Fruit fly (Drosophila melanogaster) whole organism, embryonic: Measurements from ENCODE around the gene CG10311.

Experiments
- Asciz ChIP-seq: fragments of 200-800 bp; sonication (Bioruptor generic); optimal IDR thresholded peaks from 2 replicates; lab custom pipeline; 2017; ENCODE audit warnings: missing biosample characterization, mild to moderate bottlenecking, missing genetic modification characterization, missing genetic modification reagents
- CG10274 ChIP-seq: fragments of 200-800 bp; sonication (Bioruptor generic); optimal IDR thresholded peaks from 3 replicates; lab custom pipeline; 2017; ENCODE audit warnings: missing biosample characterization, mild to moderate bottlenecking, missing genetic modification characterization
- CG11093 ChIP-seq: fragments of 200-800 bp; sonication (Bioruptor generic); IDR thresholded peaks from 3 replicates; pipeline ENCODE4 v1.3.6; 2022; ENCODE audit warnings: missing biosample characterization, missing genetic modification characterization
- CG11504 ChIP-seq: fragments of 200-800 bp; sonication (Bioruptor generic); optimal IDR thresholded peaks from 3 replicates; lab custom pipeline; 2019; ENCODE audit warnings: missing biosample characterization, mild to moderate bottlenecking, missing genetic modification characterization, moderate library complexity
- CG11560 ChIP-seq: fragments of 200-800 bp; sonication (Bioruptor generic); IDR thresholded peaks from 3 replicates; pipeline ENCODE4 v1.3.6; 2022; ENCODE audit warnings: missing biosample characterization, missing genetic modification characterization
- CG12391 ChIP-seq: fragments of 200-800 bp; sonication (Bioruptor generic); optimal IDR thresholded peaks from 3 replicates; lab custom pipeline; 2018; ENCODE audit warnings: missing biosample characterization, mild to moderate bottlenecking, missing genetic modification characterization, moderate library complexity
- CG12659 ChIP-seq: fragments of 200-800 bp; sonication (Bioruptor generic); optimal IDR thresholded peaks from 3 replicates; lab custom pipeline; 2017; ENCODE audit warnings: mild to moderate bottlenecking, missing biosample characterization, missing genetic modification reagents, missing genetic modification characterization
- CG12769 ChIP-seq: fragments of 200-800 bp; sonication (Bioruptor generic); optimal IDR thresholded peaks from 2 replicates; lab custom pipeline; 2019; ENCODE audit warnings: missing biosample characterization, mild to moderate bottlenecking, missing genetic modification characterization, moderate library complexity
- CG13287 ChIP-seq: fragments of 200-800 bp; sonication (Bioruptor generic); IDR thresholded peaks from 2 replicates; pipeline ENCODE4 v1.3.6; 2022; ENCODE audit warnings: missing biosample characterization, missing genetic modification characterization; ENCODE audit not compliant: partially characterized antibody
- CG13775 ChIP-seq: fragments of 200-800 bp; sonication (Bioruptor generic); optimal IDR thresholded peaks from 3 replicates; lab custom pipeline; 2017; ENCODE audit warnings: missing biosample characterization, mild to moderate bottlenecking, missing genetic modification characterization
- CG14710 ChIP-seq: fragments of 200-800 bp; sonication (Bioruptor generic); optimal IDR thresholded peaks from 3 replicates; lab custom pipeline; 2019; ENCODE audit warnings: missing biosample characterization, mild to moderate bottlenecking, missing genetic modification characterization, moderate library complexity
- CG15269 ChIP-seq: fragments of 200-800 bp; sonication (Bioruptor generic); optimal IDR thresholded peaks from 2 replicates; lab custom pipeline; 2018; ENCODE audit warnings: missing biosample characterization, mild to moderate bottlenecking, missing genetic modification characterization, moderate library complexity
- CG15479 ChIP-seq: fragments of 200-800 bp; sonication (Bioruptor generic); optimal IDR thresholded peaks from 3 replicates; lab custom pipeline; 2019; ENCODE audit warnings: missing biosample characterization, mild to moderate bottlenecking, missing genetic modification characterization, moderate library complexity
- CG15696 ChIP-seq: fragments of 200-800 bp; sonication (Bioruptor generic); optimal IDR thresholded peaks from 2 replicates; lab custom pipeline; 2019; ENCODE audit warnings: missing biosample characterization, mild to moderate bottlenecking, missing genetic modification characterization, moderate library complexity
- CG1603 ChIP-seq: fragments of 200-800 bp; sonication (Bioruptor generic); optimal IDR thresholded peaks from 2 replicates; lab custom pipeline; 2019; ENCODE audit warnings: missing biosample characterization, mild to moderate bottlenecking, missing genetic modification characterization, moderate library complexity
- CG16863 ChIP-seq: fragments of 200-800 bp; sonication (Bioruptor generic); optimal IDR thresholded peaks from 3 replicates; lab custom pipeline; 2016; ENCODE audit warnings: missing biosample characterization, missing genetic modification characterization
- CG17829 ChIP-seq: fragments of 200-800 bp; optimal IDR thresholded peaks from 2 replicates; lab custom pipeline; 2019; ENCODE audit warnings: missing biosample characterization, mild to moderate bottlenecking, missing genetic modification characterization, moderate library complexity
- CG2116 ChIP-seq: fragments of 200-800 bp; sonication (Bioruptor generic); optimal IDR thresholded peaks from 3 replicates; lab custom pipeline; 2018; ENCODE audit warnings: missing biosample characterization, mild to moderate bottlenecking, missing genetic modification characterization
- CG2712 ChIP-seq: fragments of 200-800 bp; optimal IDR thresholded peaks from 3 replicates; lab custom pipeline; 2019; ENCODE audit warnings: missing biosample characterization, mild to moderate bottlenecking, missing genetic modification characterization, moderate library complexity
- CG43689 ChIP-seq: fragments of 200-800 bp; sonication (Bioruptor generic); IDR thresholded peaks from 2 replicates; pipeline ENCODE4 v1.3.6; 2022; ENCODE audit warnings: missing biosample characterization, missing genetic modification characterization
- CG4617 ChIP-seq: fragments of 200-800 bp; sonication (Bioruptor generic); optimal IDR thresholded peaks from 3 replicates; lab custom pipeline; 2016; ENCODE audit warnings: missing biosample characterization, missing genetic modification characterization, borderline replicate concordance
- CHES-1-like ChIP-seq: fragments of 200-800 bp; sonication (Bioruptor generic); optimal IDR thresholded peaks from 2 replicates; lab custom pipeline; 2016; ENCODE audit warnings: missing biosample characterization, missing genetic modification characterization
- CoRest ChIP-seq: fragments of 200-800 bp; sonication (Bioruptor generic); optimal IDR thresholded peaks from 3 replicates; lab custom pipeline; 2018; ENCODE audit warnings: missing biosample characterization, mild to moderate bottlenecking, missing genetic modification characterization, moderate library complexity
- CrebB ChIP-seq: fragments of 200-800 bp; sonication (Bioruptor generic); optimal IDR thresholded peaks from 3 replicates; lab custom pipeline; 2018; ENCODE audit warnings: missing biosample characterization, mild to moderate bottlenecking, missing genetic modification characterization
- D19A ChIP-seq: fragments of 200-800 bp; optimal IDR thresholded peaks from 3 replicates; lab custom pipeline; 2019; ENCODE audit warnings: missing biosample characterization, mild to moderate bottlenecking, missing genetic modification characterization, moderate library complexity
- Dfd ChIP-seq, 2 experiments: fragments of >200 bp; optimal IDR thresholded peaks; 2 replicates each; lab custom pipeline; 2017; ENCODE audit warnings: missing biosample characterization in 2 of 2, missing genetic modification characterization in 2 of 2
- ERR ChIP-seq: fragments of 200-800 bp; sonication (Bioruptor generic); optimal IDR thresholded peaks from 2 replicates; lab custom pipeline; 2016; ENCODE audit warnings: missing biosample characterization, missing genetic modification characterization
- NK7.1 ChIP-seq: fragments of 200-800 bp; sonication (Bioruptor generic); optimal IDR thresholded peaks from 3 replicates; lab custom pipeline; 2016; ENCODE audit warnings: missing biosample characterization, missing genetic modification characterization
- Opbp ChIP-seq: fragments of 200-800 bp; sonication (Bioruptor generic); IDR thresholded peaks from 3 replicates; pipeline ENCODE4 v1.3.6; 2022; ENCODE audit warnings: missing biosample characterization, missing genetic modification characterization; ENCODE audit not compliant: partially characterized antibody
- Pdp1 ChIP-seq, 2 experiments: fragments of 200-800 bp; sonication (Bioruptor generic); optimal IDR thresholded peaks; 3 replicates each; lab custom pipeline; 2016; ENCODE audit warnings: missing biosample characterization in 2 of 2, missing genetic modification characterization in 2 of 2, mild to moderate bottlenecking in 1 of 2, moderate library complexity in 1 of 2
- Sry-δ ChIP-seq: fragments of 200-800 bp; sonication (Bioruptor generic); optimal IDR thresholded peaks from 2 replicates; lab custom pipeline; 2016; ENCODE audit warnings: missing biosample characterization, missing genetic modification characterization
- YL-1 ChIP-seq: fragments of 200-800 bp; sonication (Bioruptor generic); optimal IDR thresholded peaks from 3 replicates; lab custom pipeline; 2017; ENCODE audit warnings: missing biosample characterization, mild to moderate bottlenecking, missing genetic modification characterization
- amos ChIP-seq: fragments of 200-800 bp; sonication (Bioruptor generic); IDR thresholded peaks from 2 replicates; pipeline ENCODE4 v1.3.6; 2022; ENCODE audit warnings: missing biosample characterization, missing genetic modification characterization; ENCODE audit not compliant: partially characterized antibody
- aop ChIP-seq: fragments of 200-800 bp; sonication (Bioruptor generic); IDR thresholded peaks from 2 replicates; pipeline ENCODE4 v1.3.6; 2022; ENCODE audit warnings: missing biosample characterization, missing genetic modification characterization
- br ChIP-seq: fragments of >200 bp; optimal IDR thresholded peaks from 2 replicates; lab custom pipeline; 2017
- cg ChIP-seq: fragments of 200-800 bp; sonication (Bioruptor generic); optimal IDR thresholded peaks from 3 replicates; lab custom pipeline; 2019; ENCODE audit warnings: missing biosample characterization, mild to moderate bottlenecking, missing genetic modification characterization, moderate library complexity
- cwo ChIP-seq: fragments of 200-800 bp; sonication (Bioruptor generic); optimal IDR thresholded peaks from 3 replicates; lab custom pipeline; 2017; ENCODE audit warnings: missing biosample characterization, missing genetic modification characterization, mild to moderate bottlenecking, moderate library complexity, missing genetic modification reagents
- fu2 ChIP-seq: fragments of 200-800 bp; sonication (Bioruptor generic); optimal IDR thresholded peaks from 2 replicates; lab custom pipeline; 2016; ENCODE audit warnings: missing biosample characterization, missing genetic modification characterization
- jumu ChIP-seq: fragments of 200-800 bp; sonication (Bioruptor generic); optimal IDR thresholded peaks from 3 replicates; lab custom pipeline; 2016; ENCODE audit warnings: missing biosample characterization, missing genetic modification characterization
- kah ChIP-seq: fragments of 200-800 bp; sonication (Bioruptor generic); optimal IDR thresholded peaks from 2 replicates; lab custom pipeline; 2018; ENCODE audit warnings: missing biosample characterization, mild to moderate bottlenecking, missing genetic modification characterization
- klu ChIP-seq: fragments of 200-800 bp; sonication (Bioruptor generic); IDR thresholded peaks from 2 replicates; pipeline ENCODE4 v1.3.6; 2022; ENCODE audit warnings: missing biosample characterization, missing genetic modification characterization
- mam ChIP-seq: fragments of 200-800 bp; sonication (Bioruptor generic); optimal IDR thresholded peaks from 3 replicates; lab custom pipeline; 2016; ENCODE audit warnings: missing biosample characterization, missing genetic modification characterization
- mld ChIP-seq: fragments of 200-800 bp; sonication (Bioruptor generic); IDR thresholded peaks from 3 replicates; pipeline ENCODE4 v1.3.6; 2022; ENCODE audit warnings: missing biosample characterization, missing genetic modification characterization; ENCODE audit not compliant: partially characterized antibody
- pzg ChIP-seq: fragments of 200-800 bp; sonication (Bioruptor generic); optimal IDR thresholded peaks from 3 replicates; lab custom pipeline; 2018; ENCODE audit warnings: missing biosample characterization, mild to moderate bottlenecking, missing genetic modification characterization, moderate library complexity
- rib ChIP-seq: fragments of 200-800 bp; sonication (Bioruptor generic); IDR thresholded peaks from 2 replicates; pipeline ENCODE4 v1.3.6; 2022; ENCODE audit warnings: missing biosample characterization, missing genetic modification characterization
- scrt ChIP-seq: fragments of 200-800 bp; sonication (Bioruptor generic); optimal IDR thresholded peaks from 2 replicates; lab custom pipeline; 2018; ENCODE audit warnings: missing biosample characterization, mild to moderate bottlenecking, missing genetic modification characterization, moderate library complexity
- stwl ChIP-seq: fragments of 200-800 bp; sonication (Bioruptor generic); optimal IDR thresholded peaks from 3 replicates; lab custom pipeline; 2018; ENCODE audit warnings: missing biosample characterization, mild to moderate bottlenecking, missing genetic modification characterization, moderate library complexity
- tll ChIP-seq, 2 experiments: fragments of 200-800 bp in 1 of 2; fragments of >200 bp in 1 of 2; sonication (Bioruptor generic) in 1 of 2; optimal IDR thresholded peaks; 2 replicates each; lab custom pipeline; 2017 to 2019; ENCODE audit warnings: missing biosample characterization in 2 of 2, missing genetic modification characterization in 2 of 2, mild to moderate bottlenecking in 1 of 2, moderate library complexity in 1 of 2
- twi ChIP-seq: fragments of 200-800 bp; optimal IDR thresholded peaks from 2 replicates; lab custom pipeline; 2019; ENCODE audit warnings: missing biosample characterization, mild to moderate bottlenecking, missing genetic modification characterization, moderate library complexity
- vnd ChIP-seq: fragments of 200-800 bp; sonication (Bioruptor generic); IDR thresholded peaks from 3 replicates; pipeline ENCODE4 v1.3.6; 2022; ENCODE audit warnings: missing biosample characterization, missing genetic modification characterization; ENCODE audit not compliant: partially characterized antibody

CG10311 gene

DNA sequence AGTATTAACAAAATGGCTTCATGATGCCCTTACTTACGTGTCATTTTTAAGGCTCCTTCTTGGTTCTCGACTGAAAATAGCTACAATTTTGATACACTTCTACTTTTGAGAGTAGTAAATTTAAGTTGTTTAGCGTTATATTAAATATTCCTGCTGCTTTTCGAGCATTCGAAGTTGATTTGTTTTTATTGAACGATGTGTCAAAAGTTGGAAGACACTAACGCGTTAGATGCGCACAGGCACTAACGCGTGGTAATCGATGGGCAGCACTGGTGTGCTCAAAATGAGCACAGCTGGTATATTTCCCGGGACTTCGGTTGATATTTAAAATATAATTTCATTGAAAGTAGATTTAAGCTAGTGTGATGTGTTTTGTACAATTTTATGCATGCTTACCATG lies 2.3 kb upstream of the CG10311 start, which contains the start of gene CG17931:
CG17931 (minus strand) TSS at position 369 of the 400 bp plus-strand sequence.
- TF ChIP-seq CG12769 (peak; percentile 14), aop (GFP tag; lab: Robert Waterston, UW) (no peak), CG12659 (GFP tag; lab: Kevin White, UChicago) (peak; percentile 78), twi (no peak), amos (GFP tag; lab: Robert Waterston, UW) (peak; percentile 3; the same call in 1 of the 2 replicates), jumu (GFP tag; lab: Kevin White, UChicago) (no peak), br (lab: Kevin White, UChicago) (no peak), CG15479 (peak; percentile 10), CG1603 (tag; lab: Kevin White, UChicago) (peak; percentile 86), CHES-1-like (GFP tag; lab: Kevin White, UChicago) (peak; percentile 20), stwl (tag; lab: Kevin White, UChicago) (peak; percentile 90), CG16863 (no peak), CG2712 (tag; lab: Kevin White, UChicago) (peak; percentile 44), CG15696 (tag; lab: Kevin White, UChicago) (no peak), kah (GFP tag; lab: Kevin White, UChicago) (no peak), klu (GFP tag; lab: Robert Waterston, UW) (no peak), mam (GFP tag; lab: Kevin White, UChicago) (no peak), CG13775 (GFP tag; lab: Kevin White, UChicago) (no peak), D19A (tag; lab: Kevin White, UChicago) (peak; percentile 36), vnd (GFP tag; lab: Robert Waterston, UW) (no peak), CG11560 (no peak), NK7.1 (GFP tag; lab: Kevin White, UChicago) (no peak), cg (GFP tag; lab: Kevin White, UChicago) (no peak), CG17829 (tag; lab: Kevin White, UChicago) (peak; percentile 44), tll (GFP tag; optimal IDR thresholded peaks at IDR 0.05; lab: Kevin White, UChicago) (no peak), cwo (no peak), Opbp (peak; percentile 56; the same call in 2 of the 3 replicates), fu2 (GFP tag; lab: Kevin White, UChicago) (no peak), Asciz (GFP tag; lab: Kevin White, UChicago) (no peak), scrt (GFP tag; lab: Kevin White, UChicago) (no peak), Sry-δ (GFP tag; lab: Kevin White, UChicago) (peak; percentile 49), CG12391 (tag; lab: Kevin White, UChicago) (peak; percentile 36), CG11093 (no peak), Dfd (GFP tag; optimal IDR thresholded peaks at IDR 0.05; lab: Kevin White, UChicago) (no peak), pzg (peak; percentile 95), CG14710 (peak; percentile 66), CG15269 (tag; lab: Kevin White, UChicago) (no peak), CG43689 (GFP tag; lab: Robert Waterston, UW) (no peak), YL-1 (peak; percentile 62), CG2116 (GFP tag; lab: Kevin White, UChicago) (peak; percentile 46), mld (GFP tag; lab: Robert Waterston, UW) (no peak), rib (GFP tag; lab: Robert Waterston, UW) (no peak), CG11504 (no peak), Pdp1 (GFP tag; optimal IDR thresholded peaks at IDR 0.05; lab: Kevin White, UChicago) (peak in 1 of 2 experiments; percentile 58), CrebB (tag; lab: Kevin White, UChicago) (peak; percentile 27), CG4617 (peak; percentile 97), CG13287 (GFP tag; lab: Robert Waterston, UW) (peak; percentile 52; the same call in 1 of the 2 replicates), CG10274 (GFP tag; lab: Kevin White, UChicago) (no peak), ERR (GFP tag; lab: Kevin White, UChicago) (no peak), CoRest (tag; lab: Kevin White, UChicago) (peak; percentile 35)
